Worm (Caenorhabditis elegans): Measurements from ENCODE around the gene acr-3.

acr-3 gene

ce11 chrX:6743853-6744346 is 34.6 kb downstream of the acr-3 start (continued):
- no peak for TF ChIP-seq lsl-1 (GFP tag; optimal IDR thresholded peaks at IDR 0.05)
- peak; percentile 94 for TF ChIP-seq ztf-22 (GFP tag; optimal IDR thresholded peaks at IDR 0.05)
- no peak for TF ChIP-seq nfya-1 (tag; optimal IDR thresholded peaks at IDR 0.05; ENCODE audit: borderline replicate concordance, insufficient read depth)
- TF ChIP-seq cebp-2 (GFP tag; IDR thresholded peaks at IDR 0.05), result 0 out of 2 replicates have a peak, but pooled peaks have one; percentile 75
- TF ChIP-seq Y53F4B.3 (GFP tag; IDR thresholded peaks at IDR 0.05), result no peak
- TF ChIP-seq F10E7.11 (tag; optimal IDR thresholded peaks at IDR 0.05), result peak; percentile 60
- peak; percentile 93 for TF ChIP-seq ZK185.1 (tag; optimal IDR thresholded peaks at IDR 0.05; ENCODE audit: poor library complexity, severe bottlenecking)
- peak; percentile 84 for TF ChIP-seq zim-3 (tag; optimal IDR thresholded peaks at IDR 0.05)
- no peak for TF ChIP-seq hlh-12 (tag; optimal IDR thresholded peaks at IDR 0.05)
- no peak for TF ChIP-seq madf-8 (GFP tag; conservative IDR thresholded peaks at IDR 0.05)
- peak; percentile 45 for TF ChIP-seq zfh-2 (GFP tag; conservative IDR thresholded peaks at IDR 0.05)
- peak; percentile 48 for TF ChIP-seq ztf-3 (GFP tag; optimal IDR thresholded peaks at IDR 0.05)
- TF ChIP-seq nfyb-1 (GFP tag; IDR thresholded peaks at IDR 0.05), result peak; percentile 88
- TF ChIP-seq nhr-120 (GFP tag; IDR thresholded peaks at IDR 0.05), result no peak
- no peak for TF ChIP-seq ceh-58 (GFP tag; IDR thresholded peaks at IDR 0.05)
- TF ChIP-seq T07F8.4 (tag; optimal IDR thresholded peaks at IDR 0.05), result no peak
- no peak for TF ChIP-seq dpff-1 (tag; optimal IDR thresholded peaks at IDR 0.05)
- no peak for TF ChIP-seq lsy-27 (tag; optimal IDR thresholded peaks at IDR 0.05; ENCODE audit: borderline replicate concordance, insufficient read depth)
- no peak for TF ChIP-seq F55B11.4 (tag; optimal IDR thresholded peaks at IDR 0.05; ENCODE audit: borderline replicate concordance, insufficient read depth)
- no peak for TF ChIP-seq tbx-9 (tag; optimal IDR thresholded peaks at IDR 0.05; ENCODE audit: borderline replicate concordance)
- no peak for TF ChIP-seq ets-4 (GFP tag; optimal IDR thresholded peaks at IDR 0.05)
- TF ChIP-seq lir-1 (GFP tag; conservative IDR thresholded peaks at IDR 0.05), result peak; percentile 52; the same call in 1 of the 2 replicates
- TF ChIP-seq F49E8.2 (tag; optimal IDR thresholded peaks at IDR 0.05; ENCODE audit: insufficient read depth), result no peak
- peak; percentile 92 for TF ChIP-seq B0336.3 (GFP tag; IDR thresholded peaks at IDR 0.05)
- TF ChIP-seq snpc-1.1 (tag; optimal IDR thresholded peaks at IDR 0.05; ENCODE audit: insufficient read depth), result no peak
- TF ChIP-seq hmg-1.2 (GFP tag; IDR thresholded peaks at IDR 0.05), result peak; percentile 59
- TF ChIP-seq attf-5 (GFP tag; optimal IDR thresholded peaks at IDR 0.05), result peak; percentile 70
- TF ChIP-seq somi-1 (GFP tag; optimal IDR thresholded peaks at IDR 0.05), result peak; percentile 97
- no peak for TF ChIP-seq aptf-3 (GFP tag; IDR thresholded peaks at IDR 0.05)
- no peak for TF ChIP-seq xnd-1 (tag; optimal IDR thresholded peaks at IDR 0.05)
- 0 out of 2 replicates have a peak, but pooled peaks have one; percentile 3 for TF ChIP-seq ceh-40 (GFP tag; IDR thresholded peaks at IDR 0.05)
- TF ChIP-seq dox-1 (GFP tag; IDR thresholded peaks at IDR 0.05), result peak; percentile 79
- peak; percentile 69 for TF ChIP-seq tbp1 (GFP tag; optimal IDR thresholded peaks at IDR 0.05)
- TF ChIP-seq repo-1 (tag; optimal IDR thresholded peaks at IDR 0.05), result peak; percentile 92
- peak; percentile 74; the same call in 1 of the 2 replicates for TF ChIP-seq Y79H2A.3 (GFP tag; conservative IDR thresholded peaks at IDR 0.05)
- TF ChIP-seq B0035.1 (tag; optimal IDR thresholded peaks at IDR 0.05), result peak; percentile 77
- TF ChIP-seq madf-10 (tag; optimal IDR thresholded peaks at IDR 0.05), result peak; percentile 74
- TF ChIP-seq ztf-18 (tag; optimal IDR thresholded peaks at IDR 0.05), result peak; percentile 32
- TF ChIP-seq let-607 (tag; optimal IDR thresholded peaks at IDR 0.05), result peak; percentile 37 to 60
- peak; percentile 32; the same call in 1 of the 2 replicates for TF ChIP-seq madf-6 (GFP tag; IDR thresholded peaks at IDR 0.05)
- TF ChIP-seq lin-40 (tag; optimal IDR thresholded peaks at IDR 0.05), result peak; percentile 92
- no peak for TF ChIP-seq mxl-1 (tag; optimal IDR thresholded peaks at IDR 0.05)
- no peak for TF ChIP-seq F39B2.1 (GFP tag; IDR thresholded peaks at IDR 0.05)
- no peak for TF ChIP-seq ztf-6 (GFP tag; IDR thresholded peaks at IDR 0.05)
- TF ChIP-seq F57C9.4 (tag; optimal IDR thresholded peaks at IDR 0.05), result no peak
- no peak for TF ChIP-seq rpc-1 (optimal IDR thresholded peaks at IDR 0.05)
- no peak for TF ChIP-seq rpc-1 (tag; optimal IDR thresholded peaks at IDR 0.05)

Measured in whole organism, young adult.